Fruit fly (Drosophila melanogaster): ENCODE results near the gene Skel.

- no peak for TF ChIP-seq psq (optimal IDR thresholded peaks at IDR 0.05)
- TF ChIP-seq usp (GFP tag; optimal IDR thresholded peaks at IDR 0.05), result no peak
- TF ChIP-seq Dll (optimal IDR thresholded peaks at IDR 0.05), result no peak
- TF ChIP-seq pan (optimal IDR thresholded peaks at IDR 0.05), result no peak
These were observed 45.5 kb upstream of the Skel start for dm6 chr3R:10641284-10641683.
